Worm (Caenorhabditis elegans): Measurements from ENCODE around the gene F53A2.1.

The F53A2.1 gene

ce11 chrIII:13307107-13307506 is 17.5 kb downstream of the F53A2.1 start, which contains the start of the genes klp-19 and slc-36.1 (continued):
- TF ChIP-seq ztf-18 (tag; optimal IDR thresholded peaks at IDR 0.05) (no peak), lin-35 (GFP tag; optimal IDR thresholded peaks at IDR 0.05) (peak in 1 of 3 experiments; percentile 44), ceh-91 (GFP tag; IDR thresholded peaks at IDR 0.05) (peak; percentile 66), lin-26 (GFP tag; IDR thresholded peaks at IDR 0.05) (no peak), madf-6 (GFP tag; IDR thresholded peaks at IDR 0.05) (peak; percentile 90), mcd-1 (GFP tag; IDR thresholded peaks at IDR 0.05) (peak; percentile 62), ztf-28 (GFP tag; IDR thresholded peaks at IDR 0.05) (no peak), repo-1 (tag; optimal IDR thresholded peaks at IDR 0.05) (no peak), zfh-2 (GFP tag; conservative IDR thresholded peaks at IDR 0.05) (no peak), aptf-3 (GFP tag; IDR thresholded peaks at IDR 0.05) (no peak), ztf-3 (GFP tag; optimal IDR thresholded peaks at IDR 0.05) (no peak), F23B12.7 (tag; optimal IDR thresholded peaks at IDR 0.05; ENCODE audit: insufficient read depth) (peak; percentile 78), gei-17 (GFP tag; optimal IDR thresholded peaks at IDR 0.05) (no peak), C17E4.6 (GFP tag; IDR thresholded peaks at IDR 0.05) (peak; percentile 37; the same call in 1 of the 2 replicates), hlh-12 (tag; optimal IDR thresholded peaks at IDR 0.05) (no peak), cebp-1 (GFP tag; IDR thresholded peaks at IDR 0.05) (no peak), cebp-1 (tag; optimal IDR thresholded peaks at IDR 0.05) (peak; percentile 41), let-526 (GFP tag; IDR thresholded peaks at IDR 0.05) (no peak), egrh-3 (GFP tag; IDR thresholded peaks at IDR 0.05) (peak; percentile 62), nfya-1 (tag; optimal IDR thresholded peaks at IDR 0.05; ENCODE audit: borderline replicate concordance, insufficient read depth) (no peak), sdz-38 (tag; optimal IDR thresholded peaks at IDR 0.05) (no peak), dox-1 (GFP tag; IDR thresholded peaks at IDR 0.05) (peak; percentile 68), dpl-1 (GFP tag; optimal IDR thresholded peaks at IDR 0.05) (peak; percentile 84), F37B4.10 (GFP tag; IDR thresholded peaks at IDR 0.05) (no peak), madf-8 (GFP tag; conservative IDR thresholded peaks at IDR 0.05) (peak; percentile 52; the same call in 1 of the 2 replicates), ztf-26 (tag; optimal IDR thresholded peaks at IDR 0.05) (no peak), F33H1.4 (GFP tag; IDR thresholded peaks at IDR 0.05) (peak; percentile 69), ZK185.1 (tag; optimal IDR thresholded peaks at IDR 0.05; ENCODE audit: poor library complexity, severe bottlenecking) (no peak), unc-130 (GFP tag; optimal IDR thresholded peaks at IDR 0.05) (no peak), F52B5.7 (tag; optimal IDR thresholded peaks at IDR 0.05) (no peak), F49E8.2 (tag; optimal IDR thresholded peaks at IDR 0.05; ENCODE audit: insufficient read depth) (no peak), snpc-1.1 (tag; optimal IDR thresholded peaks at IDR 0.05; ENCODE audit: insufficient read depth) (no peak), Y53F4B.3 (GFP tag; IDR thresholded peaks at IDR 0.05) (no peak), B0261.1 (tag; optimal IDR thresholded peaks at IDR 0.05) (no peak), efl-1 (GFP tag; optimal IDR thresholded peaks at IDR 0.05) (peak; percentile 88), T26A5.8 (tag; optimal IDR thresholded peaks at IDR 0.05) (no peak), D2030.7 (GFP tag; IDR thresholded peaks at IDR 0.05) (peak; percentile 86), lin-54 (GFP tag; optimal IDR thresholded peaks at IDR 0.05) (peak; percentile 78), attf-6 (GFP tag; IDR thresholded peaks at IDR 0.05) (no peak), egl-44 (GFP tag; IDR thresholded peaks at IDR 0.05) (no peak)

- TF ChIP-seq lin-26 (GFP tag; IDR thresholded peaks at IDR 0.05) (peak; percentile 35; the same call in 1 of the 2 replicates), hlh-26 (GFP tag; conservative IDR thresholded peaks at IDR 0.05) (no peak)
Observed at ce11 chrIII:13305537-13305936, 19.1 kb downstream of the F53A2.1 start.
